Worm (Caenorhabditis elegans) whole organism, midembryonic: ENCODE results near the gene klp-19.
A peak's percentile ranks its signal among the peaks of the same experiment; 100 is the strongest.

Source experiments
- T22C8.4 ChIP-seq: fragments of 200-800 bp; sonication (Bioruptor generic); IDR thresholded peaks from 2 replicates; pipeline ENCODE4 v1.3.6; 2022; ENCODE audit warnings: missing genetic modification characterization, missing compliant biosample characterization
- cog-1 ChIP-seq: sonication (generic microtip); optimal IDR thresholded peaks from 2 replicates; lab custom pipeline; 2016; ENCODE audit warnings: missing genetic modification characterization, missing compliant biosample characterization
- med-1 ChIP-seq: sonication (generic microtip); optimal IDR thresholded peaks from 2 replicates; lab custom pipeline; 2017; ENCODE audit warnings: missing genetic modification characterization, mild to moderate bottlenecking, missing compliant biosample characterization, antibody characterized with exemption, missing genetic modification reagents; ENCODE audit not compliant: insufficient read depth
- ztf-23 ChIP-seq: fragments of 200-800 bp; sonication (Bioruptor generic); IDR thresholded peaks from 2 replicates; pipeline ENCODE4 v1.3.6; 2022; ENCODE audit warnings: missing genetic modification reagents, missing genetic modification characterization, missing compliant biosample characterization
- ztf-29 ChIP-seq: fragments of 200-800 bp; sonication (Bioruptor generic); IDR thresholded peaks from 2 replicates; pipeline ENCODE4 v1.3.6; 2022; ENCODE audit warnings: missing genetic modification reagents, missing genetic modification characterization, missing compliant biosample characterization

DNA sequence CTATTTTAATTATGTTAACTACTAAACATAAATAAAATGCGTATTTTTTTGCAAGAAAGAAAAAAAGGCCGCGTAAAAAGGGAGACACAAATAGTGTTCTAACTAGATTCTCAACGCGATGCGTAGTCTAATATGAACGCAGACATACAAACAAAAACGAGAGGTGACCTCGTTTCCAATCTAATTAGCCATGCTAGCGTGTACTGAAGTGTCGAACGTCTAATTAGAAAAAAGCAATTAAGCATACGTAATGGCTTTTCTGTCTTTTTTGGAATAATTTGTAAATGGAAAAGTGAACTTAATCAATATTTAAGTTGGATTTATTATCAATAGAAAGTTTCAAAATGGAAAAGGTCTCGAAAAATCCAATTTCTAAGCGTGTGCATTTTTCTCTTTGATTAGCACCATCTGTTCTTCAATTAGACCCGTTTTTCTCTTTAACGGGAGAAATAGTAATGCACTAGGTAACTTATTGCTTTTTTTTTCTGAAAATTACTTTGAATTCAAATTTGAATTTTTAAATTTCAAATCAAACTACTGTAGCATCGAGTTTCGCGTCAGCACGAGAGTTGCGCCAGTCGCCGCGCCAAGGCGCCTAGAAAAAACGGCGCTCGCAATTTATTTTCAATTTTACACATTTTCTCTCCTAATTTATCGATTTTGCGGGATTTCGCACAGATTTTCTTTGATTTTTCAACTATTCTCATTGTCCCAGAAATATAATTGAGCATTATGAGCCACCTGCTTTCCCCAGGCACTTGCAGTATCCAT, 33.6 kb upstream of the klp-19 start:
- TF ChIP-seq med-1 (GFP tag; lab: Kevin White, UChicago): no peak
- 0 out of 2 replicates have a peak, but pooled peaks have one; percentile 33 for TF ChIP-seq ztf-23
- TF ChIP-seq ztf-29: no peak
- TF ChIP-seq cog-1 (tag; lab: Kevin White, UChicago): no peak
- 0 out of 2 replicates have a peak, but pooled peaks have one; percentile 10 for TF ChIP-seq T22C8.4 (GFP tag; lab: Robert Waterston, UW)
